Fruit fly (Drosophila melanogaster) whole organism, adult: ENCODE measurements around the gene ChT.
A peak's percentile ranks its signal among the peaks of the same experiment; 100 is the strongest.

ENCODE experiments used
- CG11617 ChIP-seq: fragments of 200-800 bp; sonication (Bioruptor generic); optimal IDR thresholded peaks from 2 replicates; lab custom pipeline; 2017; ENCODE audit warnings: mild to moderate bottlenecking, missing biosample characterization, missing genetic modification reagents, missing genetic modification characterization
- CG12768 ChIP-seq: fragments of 200-800 bp; sonication (Bioruptor generic); optimal IDR thresholded peaks from 2 replicates; lab custom pipeline; 2017; ENCODE audit warnings: missing biosample characterization, missing genetic modification characterization, mild to moderate bottlenecking, moderate library complexity, missing genetic modification reagents
- CG14711 ChIP-seq: fragments of 200-800 bp; sonication (Bioruptor generic); optimal IDR thresholded peaks from 2 replicates; lab custom pipeline; 2018; ENCODE audit warnings: missing biosample characterization, mild to moderate bottlenecking, missing genetic modification characterization, moderate library complexity
- CG1620 ChIP-seq: fragments of 200-800 bp; sonication (Bioruptor generic); optimal IDR thresholded peaks from 2 replicates; lab custom pipeline; 2016; ENCODE audit warnings: missing biosample characterization, missing genetic modification characterization
- CG33017 ChIP-seq: fragments of 200-800 bp; sonication (Bioruptor generic); optimal IDR thresholded peaks from 2 replicates; lab custom pipeline; 2018; ENCODE audit warnings: missing biosample characterization, mild to moderate bottlenecking, missing genetic modification characterization, moderate library complexity
- CG5204 ChIP-seq: fragments of 200-800 bp; sonication (Bioruptor generic); optimal IDR thresholded peaks from 2 replicates; lab custom pipeline; 2016; ENCODE audit warnings: missing biosample characterization, missing genetic modification characterization
- CG7045 ChIP-seq: fragments of 200-800 bp; sonication (Bioruptor generic); optimal IDR thresholded peaks from 2 replicates; lab custom pipeline; 2017; ENCODE audit warnings: missing biosample characterization, mild to moderate bottlenecking, missing genetic modification characterization
- CG7101 ChIP-seq: fragments of 200-800 bp; sonication (Bioruptor generic); optimal IDR thresholded peaks from 2 replicates; lab custom pipeline; 2018; ENCODE audit warnings: missing biosample characterization, mild to moderate bottlenecking, missing genetic modification characterization, moderate library complexity
- Clk ChIP-seq: fragments of 200-800 bp; sonication (Bioruptor generic); optimal IDR thresholded peaks from 2 replicates; lab custom pipeline; 2017; ENCODE audit warnings: missing biosample characterization, missing genetic modification characterization
- Crg-1 ChIP-seq: fragments of 200-800 bp; sonication (Bioruptor generic); optimal IDR thresholded peaks from 2 replicates; lab custom pipeline; 2016; ENCODE audit warnings: missing biosample characterization, missing genetic modification characterization
- Hr96 ChIP-seq: fragments of 200-800 bp; sonication (Bioruptor generic); optimal IDR thresholded peaks from 2 replicates; lab custom pipeline; 2016; ENCODE audit warnings: missing biosample characterization, missing genetic modification characterization
- Mnt ChIP-seq: fragments of 200-800 bp; sonication (Bioruptor generic); optimal IDR thresholded peaks from 2 replicates; lab custom pipeline; 2016; ENCODE audit warnings: missing biosample characterization, mild to moderate bottlenecking, missing genetic modification characterization
- bab1 ChIP-seq: fragments of 200-800 bp; sonication (Bioruptor generic); optimal IDR thresholded peaks from 3 replicates; lab custom pipeline; 2019; ENCODE audit warnings: missing biosample characterization, mild to moderate bottlenecking, missing genetic modification characterization, moderate library complexity
- cic ChIP-seq: fragments of 200-800 bp; sonication (Bioruptor generic); optimal IDR thresholded peaks from 2 replicates; lab custom pipeline; 2017; ENCODE audit warnings: missing biosample characterization, mild to moderate bottlenecking, missing genetic modification characterization, moderate library complexity
- cnc ChIP-seq, 2 experiments: fragments of >200 bp; optimal IDR thresholded peaks; 2 replicates each; lab custom pipeline; 2017
- kay ChIP-seq: fragments of 200-800 bp; sonication (Bioruptor generic); peaks from one replicate; lab custom pipeline; 2016; ENCODE audit warnings: missing biosample characterization, missing genetic modification characterization, borderline replicate concordance
- ovo ChIP-seq: fragments of 200-800 bp; sonication (Bioruptor generic); optimal IDR thresholded peaks from 2 replicates; lab custom pipeline; 2016; ENCODE audit warnings: missing biosample characterization, missing genetic modification characterization
- pad ChIP-seq: fragments of 200-800 bp; sonication (Bioruptor generic); optimal IDR thresholded peaks from 3 replicates; lab custom pipeline; 2017; ENCODE audit warnings: missing biosample characterization, missing genetic modification characterization, mild to moderate bottlenecking, moderate library complexity, missing genetic modification reagents
- tj ChIP-seq: fragments of 200-800 bp; sonication (Bioruptor generic); optimal IDR thresholded peaks from 3 replicates; lab custom pipeline; 2017; ENCODE audit warnings: missing biosample characterization, mild to moderate bottlenecking, missing genetic modification characterization, moderate library complexity
- toe ChIP-seq: fragments of 200-800 bp; sonication (Bioruptor generic); optimal IDR thresholded peaks from 2 replicates; lab custom pipeline; 2016; ENCODE audit warnings: missing biosample characterization, missing genetic modification characterization

ChT gene

dm6 chr3R:18703514-18703913, 23.1 kb downstream of the ChT start:
- TF ChIP-seq CG7101 (tag; lab: Kevin White, UChicago) (no peak), toe (GFP tag; lab: Kevin White, UChicago) (no peak)

DNA sequence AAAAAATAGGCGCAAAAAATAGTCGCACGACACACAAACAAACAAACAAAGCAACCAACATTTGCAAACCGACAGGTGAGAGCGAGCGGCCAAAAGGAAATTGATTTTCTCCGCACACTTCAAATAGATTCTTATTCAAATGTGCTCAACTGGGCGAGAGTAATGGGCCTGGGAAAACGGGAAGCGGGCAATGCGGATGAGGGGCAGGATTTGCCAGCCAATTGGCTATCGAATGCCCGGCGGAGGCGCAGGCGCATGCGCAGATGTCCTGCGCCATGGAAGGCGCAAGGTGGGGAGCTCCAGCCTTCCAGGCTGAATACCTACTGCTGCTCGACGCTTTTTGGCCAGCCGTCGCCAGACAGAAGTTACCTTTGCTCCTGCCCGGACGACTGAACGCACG, 24.7 kb downstream of the ChT start, which contains the start of the genes ChAT and VAChT:
TSS of gene ChAT (plus strand) at position 352 of the 400 bp plus-strand sequence.
TSS of gene VAChT (plus strand) at position 352 of the 400 bp plus-strand sequence.
- no peak for TF ChIP-seq ovo (GFP tag; lab: Kevin White, UChicago)
- TF ChIP-seq Crg-1: no peak
- no peak for TF ChIP-seq Hr96 (GFP tag; lab: Kevin White, UChicago)
- TF ChIP-seq Clk (GFP tag; lab: Kevin White, UChicago): no peak
- TF ChIP-seq pad (GFP tag; lab: Kevin White, UChicago): peak; percentile 77
- no peak for TF ChIP-seq cic (GFP tag; lab: Kevin White, UChicago)
- TF ChIP-seq CG33017 (tag; lab: Kevin White, UChicago): no peak
- TF ChIP-seq CG7101 (tag; lab: Kevin White, UChicago): no peak

DNA sequence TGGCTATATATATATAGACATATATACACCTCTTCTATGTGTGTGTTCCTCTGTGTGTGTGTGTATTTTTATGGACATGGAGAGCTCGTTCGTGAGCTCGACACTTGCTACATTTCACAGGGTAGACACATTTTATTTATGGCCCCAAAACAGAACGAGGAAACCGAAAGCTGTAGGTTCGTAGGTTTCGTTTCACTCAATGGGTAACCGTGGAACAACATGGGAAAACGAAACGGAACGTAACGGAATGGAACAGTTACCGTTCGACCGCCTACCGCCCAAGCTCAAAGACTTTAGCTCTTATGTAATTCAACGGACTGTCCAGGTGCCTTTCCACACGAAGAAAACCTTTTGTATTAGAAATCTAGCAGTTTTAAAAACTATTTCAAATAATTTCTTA, 25.9 kb downstream of the ChT start:
- TF ChIP-seq Hr96 (GFP tag; lab: Kevin White, UChicago) (no peak), bab1 (GFP tag; lab: Kevin White, UChicago) (no peak), kay (GFP tag; lab: Kevin White, UChicago) (no peak), cic (GFP tag; lab: Kevin White, UChicago) (no peak), CG7101 (tag; lab: Kevin White, UChicago) (no peak), toe (GFP tag; lab: Kevin White, UChicago) (no peak), cnc (optimal IDR thresholded peaks at IDR 0.05; lab: Kevin White, UChicago) (no peak), Mnt (GFP tag; lab: Kevin White, UChicago) (no peak), CG5204 (GFP tag; lab: Kevin White, UChicago) (no peak), CG1620 (no peak), Clk (GFP tag; lab: Kevin White, UChicago) (no peak), ovo (GFP tag; lab: Kevin White, UChicago) (no peak), tj (GFP tag; lab: Kevin White, UChicago) (no peak), CG7045 (GFP tag; lab: Kevin White, UChicago) (no peak), CG33017 (tag; lab: Kevin White, UChicago) (no peak), CG11617 (GFP tag; lab: Kevin White, UChicago) (no peak)

DNA sequence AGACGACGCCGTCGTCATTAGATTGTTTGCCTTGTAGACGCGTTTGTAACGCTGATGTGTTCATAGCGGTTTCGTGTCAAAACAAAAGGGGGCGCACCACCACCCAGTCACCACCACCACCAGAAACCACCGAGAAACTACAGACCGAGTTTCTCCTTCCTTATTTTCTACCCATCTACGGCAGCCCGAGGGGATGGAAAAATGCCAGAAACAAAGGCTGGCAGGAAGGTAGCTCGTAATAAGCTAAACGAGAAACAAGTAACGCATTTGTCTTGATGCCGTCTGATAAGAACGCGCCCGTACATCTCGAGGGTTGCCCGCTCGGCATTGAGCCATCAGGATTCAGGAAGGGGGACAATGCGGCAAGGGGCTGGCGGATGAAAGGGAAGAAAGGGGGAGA, 27.1 kb downstream of the ChT start:
- TF ChIP-seq CG33017 (tag; lab: Kevin White, UChicago): no peak
- TF ChIP-seq cic (GFP tag; lab: Kevin White, UChicago): no peak
- no peak for TF ChIP-seq CG12768 (GFP tag; lab: Kevin White, UChicago)
- TF ChIP-seq ovo (GFP tag; lab: Kevin White, UChicago): no peak
- no peak for TF ChIP-seq tj (GFP tag; lab: Kevin White, UChicago)
- no peak for TF ChIP-seq CG7101 (tag; lab: Kevin White, UChicago)
- TF ChIP-seq CG14711 (tag; lab: Kevin White, UChicago): no peak
- no peak for TF ChIP-seq pad (GFP tag; lab: Kevin White, UChicago)
- no peak for TF ChIP-seq cnc (optimal IDR thresholded peaks at IDR 0.05; lab: Kevin White, UChicago)
- no peak for TF ChIP-seq Mnt (GFP tag; lab: Kevin White, UChicago)
- no peak for TF ChIP-seq bab1 (GFP tag; lab: Kevin White, UChicago)

DNA sequence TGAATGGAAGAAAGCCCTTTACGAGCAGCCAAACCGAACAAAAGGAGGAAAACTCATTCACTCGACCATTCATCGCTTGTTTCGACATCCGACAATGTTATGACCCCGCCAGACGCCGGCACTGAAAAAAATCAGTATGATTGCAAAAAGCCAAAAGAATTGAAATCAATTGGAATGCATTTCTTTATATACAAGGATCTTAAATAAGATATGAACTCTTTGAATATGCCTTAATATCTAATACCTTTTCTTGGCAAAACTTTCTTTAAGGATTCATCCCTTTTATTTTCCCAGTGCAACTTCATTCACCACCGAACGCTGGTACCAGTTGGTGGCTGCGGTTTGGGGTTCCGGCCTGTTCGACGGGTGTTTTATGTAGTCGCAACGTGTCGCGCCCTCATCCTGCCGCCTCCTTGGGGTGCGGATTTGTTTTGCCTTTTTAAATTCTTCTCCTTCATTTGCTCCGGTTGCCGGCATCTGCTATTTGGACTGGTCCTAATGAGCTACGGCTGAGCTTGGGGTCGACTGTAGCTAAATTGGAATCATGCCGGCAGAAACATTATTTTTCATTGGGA, 39.5 kb downstream of the ChT start:
- TF ChIP-seq CG7045 (GFP tag; lab: Kevin White, UChicago) (peak; percentile 26), CG7101 (tag; lab: Kevin White, UChicago) (peak; percentile 10), CG12768 (GFP tag; lab: Kevin White, UChicago) (peak; percentile 17), bab1 (GFP tag; lab: Kevin White, UChicago) (no peak), toe (GFP tag; lab: Kevin White, UChicago) (peak; percentile 2), Mnt (GFP tag; lab: Kevin White, UChicago) (no peak), CG11617 (GFP tag; lab: Kevin White, UChicago) (no peak), cic (GFP tag; lab: Kevin White, UChicago) (no peak), ovo (GFP tag; lab: Kevin White, UChicago) (no peak), Hr96 (GFP tag; lab: Kevin White, UChicago) (peak; percentile 37), CG5204 (GFP tag; lab: Kevin White, UChicago) (peak; percentile 29), CG33017 (tag; lab: Kevin White, UChicago) (peak; percentile 36)

dm6 chr3R:18721368-18721767, 41.0 kb downstream of the ChT start:
- TF ChIP-seq CG7101 (tag; lab: Kevin White, UChicago) (no peak), Mnt (GFP tag; lab: Kevin White, UChicago) (no peak), bab1 (GFP tag; lab: Kevin White, UChicago) (no peak), pad (GFP tag; lab: Kevin White, UChicago) (no peak), cic (GFP tag; lab: Kevin White, UChicago) (no peak), CG1620 (no peak), cnc (optimal IDR thresholded peaks at IDR 0.05; lab: Kevin White, UChicago) (no peak), CG7045 (GFP tag; lab: Kevin White, UChicago) (no peak), Hr96 (GFP tag; lab: Kevin White, UChicago) (no peak), CG12768 (GFP tag; lab: Kevin White, UChicago) (no peak), toe (GFP tag; lab: Kevin White, UChicago) (no peak), kay (GFP tag; lab: Kevin White, UChicago) (no peak), CG33017 (tag; lab: Kevin White, UChicago) (no peak), ovo (GFP tag; lab: Kevin White, UChicago) (no peak), CG11617 (GFP tag; lab: Kevin White, UChicago) (no peak), CG14711 (tag; lab: Kevin White, UChicago) (no peak), tj (GFP tag; lab: Kevin White, UChicago) (no peak), Crg-1 (no peak)
